Fruit fly (Drosophila melanogaster) whole organism, embryonic: ENCODE results near the gene CG34180.
A peak's percentile ranks its signal among the peaks of the same experiment; 100 is the strongest.

Experiments
- Awh ChIP-seq: fragments of 200-800 bp; sonication (Bioruptor generic); IDR thresholded peaks from 2 replicates; pipeline ENCODE4, ENCODE4 v1.3.6; 2022; ENCODE audit warnings: missing biosample characterization, missing genetic modification characterization
- CG10431 ChIP-seq: fragments of 200-800 bp; sonication (Bioruptor generic); optimal IDR thresholded peaks from 3 replicates; lab custom pipeline; 2018; ENCODE audit warnings: missing biosample characterization, mild to moderate bottlenecking, missing genetic modification characterization
- CG10462 ChIP-seq: fragments of 200-800 bp; sonication (Bioruptor generic); optimal IDR thresholded peaks from 2 replicates; lab custom pipeline; 2016; ENCODE audit warnings: missing biosample characterization, missing genetic modification characterization
- CG10565 ChIP-seq: fragments of 200-800 bp; sonication (Bioruptor generic); optimal IDR thresholded peaks from 3 replicates; lab custom pipeline; 2016; ENCODE audit warnings: missing biosample characterization, mild to moderate bottlenecking, missing genetic modification characterization
- CG11723 ChIP-seq: fragments of 200-800 bp; sonication (Bioruptor generic); optimal IDR thresholded peaks from 2 replicates; lab custom pipeline; 2017; ENCODE audit warnings: missing biosample characterization, mild to moderate bottlenecking, missing genetic modification characterization
- CG12299 ChIP-seq: fragments of 200-800 bp; sonication (Bioruptor generic); optimal IDR thresholded peaks from 2 replicates; lab custom pipeline; 2018; ENCODE audit warnings: missing biosample characterization, mild to moderate bottlenecking, missing genetic modification characterization
- CG12769 ChIP-seq: fragments of 200-800 bp; sonication (Bioruptor generic); optimal IDR thresholded peaks from 2 replicates; lab custom pipeline; 2019; ENCODE audit warnings: missing biosample characterization, mild to moderate bottlenecking, missing genetic modification characterization, moderate library complexity
- CG13894 ChIP-seq: fragments of 200-800 bp; sonication (Bioruptor generic); optimal IDR thresholded peaks from 3 replicates; lab custom pipeline; 2018; ENCODE audit warnings: missing biosample characterization, mild to moderate bottlenecking, missing genetic modification characterization, moderate library complexity
- CG14860 ChIP-seq: fragments of 200-800 bp; sonication (Bioruptor generic); IDR thresholded peaks from 3 replicates; pipeline ENCODE4 v1.3.6; 2022; ENCODE audit warnings: missing biosample characterization, missing genetic modification characterization; ENCODE audit not compliant: partially characterized antibody
- CG1602 ChIP-seq: fragments of 200-800 bp; sonication (Bioruptor generic); optimal IDR thresholded peaks from 3 replicates; lab custom pipeline; 2016; ENCODE audit warnings: missing biosample characterization, missing genetic modification characterization
- CG17359 ChIP-seq: fragments of 200-800 bp; sonication (Bioruptor generic); optimal IDR thresholded peaks from 3 replicates; lab custom pipeline; 2018; ENCODE audit warnings: missing biosample characterization, mild to moderate bottlenecking, missing genetic modification characterization, moderate library complexity
- CG1792 ChIP-seq: fragments of 200-800 bp; sonication (Bioruptor generic); optimal IDR thresholded peaks from 2 replicates; lab custom pipeline; 2016; ENCODE audit warnings: missing biosample characterization, missing genetic modification characterization
- CG18764 ChIP-seq: fragments of 200-800 bp; sonication (Bioruptor generic); optimal IDR thresholded peaks from 3 replicates; lab custom pipeline; 2016; ENCODE audit warnings: missing biosample characterization, missing genetic modification characterization
- CG2202 ChIP-seq: fragments of 200-800 bp; sonication (Bioruptor generic); optimal IDR thresholded peaks from 2 replicates; lab custom pipeline; 2018; ENCODE audit warnings: missing biosample characterization, mild to moderate bottlenecking, missing genetic modification characterization
- CG31388 ChIP-seq: fragments of 200-800 bp; sonication (Bioruptor generic); optimal IDR thresholded peaks from 2 replicates; lab custom pipeline; 2016; ENCODE audit warnings: missing biosample characterization, missing genetic modification characterization
- CG5245 ChIP-seq: fragments of 200-800 bp; sonication (Bioruptor generic); optimal IDR thresholded peaks from 3 replicates; lab custom pipeline; 2016; ENCODE audit warnings: missing biosample characterization, missing genetic modification characterization
- CG8359 ChIP-seq: fragments of 200-800 bp; sonication (Bioruptor generic); optimal IDR thresholded peaks from 2 replicates; lab custom pipeline; 2017; ENCODE audit warnings: missing biosample characterization, mild to moderate bottlenecking, missing genetic modification characterization, borderline replicate concordance
- Deaf1 ChIP-seq: fragments of 200-800 bp; optimal IDR thresholded peaks from 3 replicates; lab custom pipeline; 2019; ENCODE audit warnings: missing biosample characterization, mild to moderate bottlenecking, missing genetic modification characterization, moderate library complexity
- Dek ChIP-seq: fragments of 200-800 bp; sonication (Bioruptor generic); optimal IDR thresholded peaks from 3 replicates; lab custom pipeline; 2019; ENCODE audit warnings: missing biosample characterization, mild to moderate bottlenecking, missing genetic modification characterization, moderate library complexity
- Ets65A ChIP-seq: fragments of 200-800 bp; sonication (Bioruptor generic); peaks from one replicate; lab custom pipeline; 2016; ENCODE audit warnings: missing biosample characterization, missing genetic modification characterization
- HLH4C ChIP-seq: fragments of 200-800 bp; sonication (Bioruptor generic); IDR thresholded peaks from 3 replicates; pipeline ENCODE4 v1.3.6; 2022; ENCODE audit warnings: missing biosample characterization, missing genetic modification characterization; ENCODE audit not compliant: partially characterized antibody
- Hey ChIP-seq: fragments of 200-800 bp; sonication (Bioruptor generic); optimal IDR thresholded peaks from 3 replicates; lab custom pipeline; 2018; ENCODE audit warnings: missing biosample characterization, mild to moderate bottlenecking, missing genetic modification characterization
- Hmr ChIP-seq: fragments of 200-800 bp; sonication (Bioruptor generic); optimal IDR thresholded peaks from 3 replicates; lab custom pipeline; 2017; ENCODE audit warnings: mild to moderate bottlenecking, missing biosample characterization, missing genetic modification reagents, missing genetic modification characterization
- Jarid2 ChIP-seq: fragments of 200-800 bp; sonication (Bioruptor generic); optimal IDR thresholded peaks from 3 replicates; lab custom pipeline; 2017; ENCODE audit warnings: mild to moderate bottlenecking, missing biosample characterization, missing genetic modification reagents, missing genetic modification characterization
- Lim3 ChIP-seq: fragments of 200-800 bp; sonication (Bioruptor generic); IDR thresholded peaks from 2 replicates; pipeline ENCODE4 v1.3.6; 2022; ENCODE audit warnings: missing biosample characterization, missing genetic modification characterization
- Six4 ChIP-seq: fragments of 200-800 bp; sonication (Bioruptor generic); optimal IDR thresholded peaks from 2 replicates; lab custom pipeline; 2016; ENCODE audit warnings: missing biosample characterization, missing genetic modification characterization
- Xbp1 ChIP-seq: fragments of 200-800 bp; sonication (Bioruptor generic); optimal IDR thresholded peaks from 3 replicates; lab custom pipeline; 2016; ENCODE audit warnings: missing biosample characterization, mild to moderate bottlenecking, missing genetic modification characterization
- ato ChIP-seq: fragments of 200-800 bp; sonication (Bioruptor generic); IDR thresholded peaks from 2 replicates; pipeline ENCODE4 v1.3.6; 2022; ENCODE audit warnings: missing biosample characterization, missing genetic modification characterization; ENCODE audit not compliant: partially characterized antibody
- bigmax ChIP-seq: fragments of 200-800 bp; sonication (Bioruptor generic); optimal IDR thresholded peaks from 2 replicates; lab custom pipeline; 2018; ENCODE audit warnings: missing biosample characterization, mild to moderate bottlenecking, missing genetic modification characterization
- cato ChIP-seq: fragments of 200-800 bp; sonication (Bioruptor generic); optimal IDR thresholded peaks from 2 replicates; lab custom pipeline; 2016; ENCODE audit warnings: missing biosample characterization, missing genetic modification characterization, borderline replicate concordance
- cg ChIP-seq: fragments of 200-800 bp; sonication (Bioruptor generic); optimal IDR thresholded peaks from 3 replicates; lab custom pipeline; 2019; ENCODE audit warnings: missing biosample characterization, mild to moderate bottlenecking, missing genetic modification characterization, moderate library complexity
- chif ChIP-seq, 2 experiments: fragments of 200-800 bp; sonication (Bioruptor generic); optimal IDR thresholded peaks; 3 replicates each; lab custom pipeline; 2016; ENCODE audit warnings: missing biosample characterization in 2 of 2, missing genetic modification characterization in 2 of 2
- chm ChIP-seq: fragments of 200-800 bp; sonication (Bioruptor generic); IDR thresholded peaks from 2 replicates; pipeline ENCODE4 v1.3.6; 2022; ENCODE audit warnings: missing biosample characterization, missing genetic modification characterization
- crp ChIP-seq, 2 experiments: fragments of 200-800 bp; sonication (Bioruptor generic); optimal IDR thresholded peaks; 2 replicates in 1 of 2; 3 replicates in 1 of 2; lab custom pipeline; 2017; ENCODE audit warnings: missing biosample characterization in 2 of 2, missing genetic modification characterization in 2 of 2, mild to moderate bottlenecking in 1 of 2, moderate library complexity in 1 of 2
- dpn ChIP-seq, 2 experiments: fragments of 200-800 bp; sonication (Bioruptor generic); optimal IDR thresholded peaks; 3 replicates each; lab custom pipeline; 2016; ENCODE audit warnings: missing biosample characterization in 2 of 2, missing genetic modification characterization in 2 of 2
- dysf ChIP-seq: fragments of 200-800 bp; sonication (Bioruptor generic); IDR thresholded peaks from 3 replicates; pipeline ENCODE4 v1.3.6; 2022; ENCODE audit warnings: missing biosample characterization, missing genetic modification characterization
- fd96Cb ChIP-seq: fragments of 200-800 bp; sonication (Bioruptor generic); optimal IDR thresholded peaks from 2 replicates; lab custom pipeline; 2018; ENCODE audit warnings: missing biosample characterization, mild to moderate bottlenecking, missing genetic modification characterization, moderate library complexity
- grau ChIP-seq: fragments of 200-800 bp; optimal IDR thresholded peaks from 3 replicates; lab custom pipeline; 2019; ENCODE audit warnings: missing biosample characterization, mild to moderate bottlenecking, missing genetic modification characterization, moderate library complexity
- gsb ChIP-seq: fragments of 200-800 bp; sonication (Bioruptor generic); IDR thresholded peaks from 2 replicates; pipeline ENCODE4 v1.3.6; 2022; ENCODE audit warnings: missing biosample characterization, missing genetic modification characterization
- gsb-n ChIP-seq: fragments of 200-800 bp; sonication (Bioruptor generic); optimal IDR thresholded peaks from 3 replicates; lab custom pipeline; 2018; ENCODE audit warnings: missing biosample characterization, mild to moderate bottlenecking, missing genetic modification characterization
- kah ChIP-seq: fragments of 200-800 bp; sonication (Bioruptor generic); optimal IDR thresholded peaks from 2 replicates; lab custom pipeline; 2018; ENCODE audit warnings: missing biosample characterization, mild to moderate bottlenecking, missing genetic modification characterization
- klu ChIP-seq: fragments of 200-800 bp; sonication (Bioruptor generic); IDR thresholded peaks from 2 replicates; pipeline ENCODE4 v1.3.6; 2022; ENCODE audit warnings: missing biosample characterization, missing genetic modification characterization
- oc ChIP-seq: fragments of 200-800 bp; sonication (Bioruptor generic); optimal IDR thresholded peaks from 2 replicates; lab custom pipeline; 2018; ENCODE audit warnings: missing biosample characterization, mild to moderate bottlenecking, missing genetic modification characterization, moderate library complexity
- pb ChIP-seq: fragments of 200-800 bp; sonication (Bioruptor generic); optimal IDR thresholded peaks from 3 replicates; lab custom pipeline; 2016; ENCODE audit warnings: missing biosample characterization, missing genetic modification characterization
- psq ChIP-seq: fragments of 200-800 bp; sonication (Bioruptor generic); optimal IDR thresholded peaks from 2 replicates; lab custom pipeline; 2017; ENCODE audit warnings: missing biosample characterization, missing genetic modification characterization
- ro ChIP-seq: fragments of 200-800 bp; sonication (Bioruptor generic); IDR thresholded peaks from 2 replicates; pipeline ENCODE4 v1.3.6; 2022; ENCODE audit warnings: missing biosample characterization, missing genetic modification characterization
- sqz ChIP-seq: fragments of 200-800 bp; sonication (Bioruptor generic); optimal IDR thresholded peaks from 3 replicates; lab custom pipeline; 2018; ENCODE audit warnings: missing biosample characterization, mild to moderate bottlenecking, missing genetic modification characterization
- tll ChIP-seq, 2 experiments: fragments of 200-800 bp in 1 of 2; fragments of >200 bp in 1 of 2; sonication (Bioruptor generic) in 1 of 2; optimal IDR thresholded peaks; 2 replicates each; lab custom pipeline; 2017 to 2019; ENCODE audit warnings: missing biosample characterization in 2 of 2, missing genetic modification characterization in 2 of 2, mild to moderate bottlenecking in 1 of 2, moderate library complexity in 1 of 2
- toy ChIP-seq: fragments of 200-800 bp; sonication (Bioruptor generic); IDR thresholded peaks from 2 replicates; pipeline ENCODE4 v1.3.6; 2022; ENCODE audit warnings: missing biosample characterization, missing genetic modification characterization

CG34180 gene

DNA sequence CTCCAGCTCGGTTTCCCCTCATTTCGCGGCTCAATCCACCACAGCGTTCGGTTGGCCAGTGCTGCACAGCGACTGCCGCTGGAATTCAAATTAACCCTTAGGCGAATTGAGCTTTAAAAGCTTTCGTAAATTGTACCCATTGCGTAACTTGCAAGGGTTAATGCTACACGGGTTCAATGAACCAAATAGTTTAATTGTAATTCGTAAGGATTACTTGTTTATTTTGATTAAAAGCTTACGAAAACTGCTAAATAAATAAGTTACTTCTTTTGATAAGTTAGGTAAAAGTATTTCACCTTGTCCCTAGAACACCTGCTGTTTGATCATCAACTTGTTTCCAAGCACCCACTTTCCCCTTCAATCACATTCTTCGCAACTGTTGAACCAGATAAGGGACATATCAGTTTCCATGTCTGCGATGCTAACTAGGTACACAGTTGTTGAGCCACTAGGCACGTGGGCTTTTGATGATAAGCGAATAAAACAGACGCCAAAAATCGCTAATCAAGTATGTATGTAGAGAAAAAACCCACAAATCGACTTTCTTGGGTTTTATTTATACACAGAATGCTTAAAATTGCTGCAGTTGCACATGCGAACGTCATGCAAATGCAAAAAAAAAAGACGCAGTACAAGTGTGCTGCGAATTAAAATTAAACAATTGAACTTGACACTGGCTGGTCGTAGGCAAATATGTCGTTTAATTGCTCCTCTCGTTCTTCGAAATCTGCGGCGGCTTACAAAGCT, 14.2 kb upstream of the CG34180 start, which contains the start of gene Pfas (continued):
- TF ChIP-seq psq (GFP tag; lab: Kevin White, UChicago), result no peak
- peak in 1 of 2 experiments; percentile 19 for TF ChIP-seq crp (GFP tag; optimal IDR thresholded peaks at IDR 0.05; lab: Kevin White, UChicago)
- TF ChIP-seq chif (GFP tag; optimal IDR thresholded peaks at IDR 0.05; lab: Kevin White, UChicago), result peak in 1 of 2 experiments; percentile 7
- no peak for TF ChIP-seq Jarid2 (GFP tag; lab: Kevin White, UChicago)
- TF ChIP-seq Six4, result peak; percentile 30
- TF ChIP-seq bigmax, result no peak
- no peak for TF ChIP-seq sqz (GFP tag; lab: Kevin White, UChicago)
- TF ChIP-seq Awh (GFP tag; lab: Robert Waterston, UW), result no peak
- TF ChIP-seq CG2202 (tag; lab: Kevin White, UChicago), result no peak
- TF ChIP-seq cg, result no peak
- TF ChIP-seq fd96Cb (tag; lab: Kevin White, UChicago), result no peak
- no peak for TF ChIP-seq tll (GFP tag; optimal IDR thresholded peaks at IDR 0.05; lab: Kevin White, UChicago)
- no peak for TF ChIP-seq klu (GFP tag; lab: Robert Waterston, UW)
- TF ChIP-seq dpn (GFP tag; optimal IDR thresholded peaks at IDR 0.05; lab: Kevin White, UChicago), result peak; percentile 58 to 70
- TF ChIP-seq chm (GFP tag; lab: Robert Waterston, UW), result peak; percentile 38; the same call in 1 of the 2 replicates
- no peak for TF ChIP-seq ro (GFP tag; lab: Robert Waterston, UW)
- TF ChIP-seq CG5245 (GFP tag; lab: Kevin White, UChicago), result no peak
- TF ChIP-seq Deaf1, result peak; percentile 64
- peak; percentile 58 for TF ChIP-seq CG13894
- TF ChIP-seq Dek, result peak; percentile 73
- TF ChIP-seq CG8359 (GFP tag; lab: Kevin White, UChicago), result no peak
- no peak for TF ChIP-seq cato (GFP tag; lab: Kevin White, UChicago)
- TF ChIP-seq gsb, result no peak
- TF ChIP-seq CG1602 (GFP tag; lab: Kevin White, UChicago), result no peak
- no peak for TF ChIP-seq kah
- TF ChIP-seq dysf (GFP tag; lab: Robert Waterston, UW), result peak; percentile 51; the same call in 2 of the 3 replicates
- TF ChIP-seq Lim3, result no peak
- no peak for TF ChIP-seq HLH4C (GFP tag; lab: Robert Waterston, UW)
- no peak for TF ChIP-seq CG10462 (GFP tag; lab: Kevin White, UChicago)
- TF ChIP-seq Hey (tag; lab: Kevin White, UChicago), result peak; percentile 35
- TF ChIP-seq CG31388 (GFP tag; lab: Kevin White, UChicago), result no peak
- no peak for TF ChIP-seq Ets65A (GFP tag; lab: Kevin White, UChicago)
- peak; percentile 15 for TF ChIP-seq oc (tag; lab: Kevin White, UChicago)
- peak; percentile 80 for TF ChIP-seq Hmr
- TF ChIP-seq CG11723, result no peak
- no peak for TF ChIP-seq CG10565 (GFP tag; lab: Kevin White, UChicago)
- no peak for TF ChIP-seq toy
- TF ChIP-seq CG12769 (tag; lab: Kevin White, UChicago), result no peak
- TF ChIP-seq CG12299 (tag; lab: Kevin White, UChicago), result no peak
- TF ChIP-seq CG10431 (GFP tag; lab: Kevin White, UChicago), result no peak
- TF ChIP-seq CG18764 (GFP tag; lab: Kevin White, UChicago), result no peak
- peak; percentile 63 for TF ChIP-seq grau (tag; lab: Kevin White, UChicago)
- TF ChIP-seq CG14860 (GFP tag; lab: Robert Waterston, UW), result no peak
- no peak for TF ChIP-seq gsb-n (tag; lab: Kevin White, UChicago)
- peak; percentile 52 for TF ChIP-seq Xbp1
- peak; percentile 38 for TF ChIP-seq pb (GFP tag; lab: Kevin White, UChicago)
- TF ChIP-seq CG1792 (GFP tag; lab: Kevin White, UChicago), result peak; percentile 57
- peak; percentile 22 for TF ChIP-seq CG17359
- no peak for TF ChIP-seq ato
